ENCODE assay signal across 2 worm cellular contexts in genomic region chrX:7825707-7826106, ce11.
TF ChIP-seq lines count a peak whose summit lies in the region.

No protein-coding gene starts in this region.

TF ChIP-seq in whole organism, L1 larva, 84 proteins besides CTCF, POLR2A, EP300 and RAD21 (continued from another document):
- TF ChIP-seq efl-1 (optimal IDR thresholded peaks at IDR 0.05; lab: Kevin White, UChicago) (peak in 1 of 2 experiments; percentile 40), efl-1 (GFP tag; optimal IDR thresholded peaks at IDR 0.05 in 1 of 2; lab: Kevin White, UChicago) (peak in 1 of 2 experiments; percentile 90), lin-14 (GFP tag; optimal IDR thresholded peaks at IDR 0.05; lab: Kevin White, UChicago) (peak; percentile 87), rnt-1 (tag; optimal IDR thresholded peaks at IDR 0.05; lab: Kevin White, UChicago) (peak; percentile 36), nhr-12 (tag; optimal IDR thresholded peaks at IDR 0.05; lab: Kevin White, UChicago) (no peak), fkh-10 (GFP tag; optimal IDR thresholded peaks at IDR 0.05; lab: Kevin White, UChicago) (no peak), lir-3 (tag; optimal IDR thresholded peaks at IDR 0.05; lab: Kevin White, UChicago; ENCODE audit: poor library complexity) (peak; percentile 11), snu-23 (GFP tag; optimal IDR thresholded peaks at IDR 0.05; lab: Kevin White, UChicago) (peak; percentile 63), pag-3 (tag; optimal IDR thresholded peaks at IDR 0.05; lab: Kevin White, UChicago; ENCODE audit: borderline replicate concordance, insufficient read depth) (no peak), ztf-11 (tag; optimal IDR thresholded peaks at IDR 0.05; lab: Kevin White, UChicago) (no peak), lsy-2 (tag; optimal IDR thresholded peaks at IDR 0.05; lab: Kevin White, UChicago) (peak; percentile 40 to 72), blmp-1 (tag; optimal IDR thresholded peaks at IDR 0.05; lab: Kevin White, UChicago) (peak; percentile 53), mep-1 (tag; optimal IDR thresholded peaks at IDR 0.05; lab: Kevin White, UChicago) (peak; percentile 70), C04F5.9 (tag; optimal IDR thresholded peaks at IDR 0.05; lab: Kevin White, UChicago) (no peak), alr-1 (tag; optimal IDR thresholded peaks at IDR 0.05; lab: Kevin White, UChicago; ENCODE audit: borderline replicate concordance) (no peak), xbp-1 (tag; optimal IDR thresholded peaks at IDR 0.05; lab: Kevin White, UChicago) (peak; percentile 28), nhr-71 (tag; optimal IDR thresholded peaks at IDR 0.05; lab: Kevin White, UChicago) (peak; percentile 64), ama-1 (optimal IDR thresholded peaks at IDR 0.05; lab: Kevin White, UChicago) (peak; percentile 70), efl-3 (GFP tag; optimal IDR thresholded peaks at IDR 0.05; lab: Kevin White, UChicago) (peak; percentile 30), nhr-47 (tag; optimal IDR thresholded peaks at IDR 0.05; lab: Kevin White, UChicago) (peak; percentile 56), skn-1 (tag; optimal IDR thresholded peaks at IDR 0.05; lab: Kevin White, UChicago) (peak; percentile 30), fos-1 (tag; optimal IDR thresholded peaks at IDR 0.05; lab: Kevin White, UChicago) (peak; percentile 7), hpl-2 (GFP tag; optimal IDR thresholded peaks at IDR 0.05; lab: Kevin White, UChicago) (peak; percentile 26), aha-1 (tag; optimal IDR thresholded peaks at IDR 0.05; lab: Kevin White, UChicago) (no peak), nhr-77 (tag; optimal IDR thresholded peaks at IDR 0.05; lab: Kevin White, UChicago) (peak; percentile 65)
TF ChIP-seq in whole organism, L1 larva: peak in this region for 31.

TF ChIP-seq in whole organism, L3 larva, 47 proteins besides CTCF, POLR2A, EP300 and RAD21 (continued from another document):
- TF ChIP-seq fkh-10 (GFP tag; optimal IDR thresholded peaks at IDR 0.05; lab: Kevin White, UChicago) (no peak), nhr-67 (tag; optimal IDR thresholded peaks at IDR 0.05; lab: Kevin White, UChicago) (no peak), eor-1 (tag; optimal IDR thresholded peaks at IDR 0.05; lab: Kevin White, UChicago) (no peak), nhr-25 (tag; optimal IDR thresholded peaks at IDR 0.05; lab: Kevin White, UChicago) (peak; percentile 84), lin-39 (tag; optimal IDR thresholded peaks at IDR 0.05; lab: Kevin White, UChicago) (peak; percentile 26), nhr-12 (tag; optimal IDR thresholded peaks at IDR 0.05; lab: Kevin White, UChicago) (peak; percentile 13), lsy-12 (tag; optimal IDR thresholded peaks at IDR 0.05; lab: Kevin White, UChicago) (peak; percentile 26), elt-1 (tag; optimal IDR thresholded peaks at IDR 0.05; lab: Kevin White, UChicago) (peak; percentile 91), elt-2 (tag; optimal IDR thresholded peaks at IDR 0.05; lab: Kevin White, UChicago) (peak; percentile 50), sea-2 (GFP tag; optimal IDR thresholded peaks at IDR 0.05; lab: Kevin White, UChicago) (no peak), nhr-28 (tag; optimal IDR thresholded peaks at IDR 0.05; lab: Kevin White, UChicago) (no peak), tbx-2 (tag; optimal IDR thresholded peaks at IDR 0.05; lab: Kevin White, UChicago) (peak; percentile 7), snpc-4 (tag; optimal IDR thresholded peaks at IDR 0.05; lab: Kevin White, UChicago) (no peak), lin-15B (tag; optimal IDR thresholded peaks at IDR 0.05; lab: Kevin White, UChicago) (no peak), ceh-28 (tag; optimal IDR thresholded peaks at IDR 0.05; lab: Kevin White, UChicago) (peak; percentile 84), nhr-11 (tag; optimal IDR thresholded peaks at IDR 0.05; lab: Kevin White, UChicago) (no peak), zag-1 (tag; optimal IDR thresholded peaks at IDR 0.05; lab: Kevin White, UChicago) (no peak), elt-3 (tag; optimal IDR thresholded peaks at IDR 0.05; lab: Kevin White, UChicago) (peak in 2 of 3 experiments; percentile 50 to 58), ZK546.5 (tag; optimal IDR thresholded peaks at IDR 0.05; lab: Kevin White, UChicago) (no peak), ztf-11 (tag; optimal IDR thresholded peaks at IDR 0.05; lab: Kevin White, UChicago) (no peak), R02D3.7 (tag; optimal IDR thresholded peaks at IDR 0.05; lab: Kevin White, UChicago) (no peak), pha-4 (tag; optimal IDR thresholded peaks at IDR 0.05; lab: Kevin White, UChicago) (peak; percentile 70), nhr-43 (tag; optimal IDR thresholded peaks at IDR 0.05; lab: Kevin White, UChicago; ENCODE audit: poor library complexity, severe bottlenecking) (peak; percentile 31), ceh-82 (tag; optimal IDR thresholded peaks at IDR 0.05; lab: Kevin White, UChicago) (no peak), mdl-1 (tag; optimal IDR thresholded peaks at IDR 0.05; lab: Kevin White, UChicago) (no peak), jun-1 (tag; optimal IDR thresholded peaks at IDR 0.05; lab: Kevin White, UChicago) (peak; percentile 41), nhr-77 (tag; optimal IDR thresholded peaks at IDR 0.05; lab: Kevin White, UChicago) (no peak)
TF ChIP-seq in whole organism, L3 larva: peak in this region for 17.
